Worm (Caenorhabditis elegans) whole organism, L3 larva: ENCODE data around the gene srh-291.

Experiments
- ceh-9 ChIP-seq: sonication (generic microtip); optimal IDR thresholded peaks from 2 replicates; lab custom pipeline; 2018; ENCODE audit warnings: missing biosample characterization, missing genetic modification characterization
- elt-1 ChIP-seq: fragments of 150-350 bp; optimal IDR thresholded peaks from 2 replicates; lab custom pipeline; 2014; ENCODE audit warnings: missing biosample characterization, missing genetic modification characterization
- nhr-28 ChIP-seq: fragments of 150-350 bp; optimal IDR thresholded peaks from 2 replicates; lab custom pipeline; 2014; ENCODE audit warnings: missing biosample characterization, missing genetic modification characterization
- skn-1 ChIP-seq: fragments of 150-350 bp; optimal IDR thresholded peaks from 2 replicates; lab custom pipeline; 2014; ENCODE audit warnings: missing biosample characterization, missing genetic modification characterization

DNA sequence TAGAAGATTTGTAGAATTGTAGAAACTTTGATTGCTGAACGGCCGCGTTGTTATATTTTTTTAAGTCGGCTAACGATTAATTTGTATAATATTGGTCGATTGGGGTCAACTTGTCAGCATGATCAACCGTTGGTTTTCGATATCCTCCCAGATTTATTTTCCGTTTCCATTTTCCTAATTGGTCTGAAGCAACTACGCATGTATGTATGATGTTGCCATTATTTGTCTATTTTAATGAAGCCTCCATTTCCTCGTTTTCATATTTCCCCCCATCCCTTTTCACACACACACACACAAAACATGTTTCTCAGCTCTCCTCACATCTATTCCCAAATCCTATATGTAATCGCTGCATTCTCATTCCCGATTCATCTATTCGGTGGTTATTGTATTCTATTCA is 4.9 kb upstream of the srh-291 start, which contains the start of gene srh-287:
- TF ChIP-seq elt-1 (no peak), nhr-28 (tag; lab: Kevin White, UChicago) (no peak), skn-1 (tag; lab: Kevin White, UChicago) (no peak), ceh-9 (tag; lab: Kevin White, UChicago) (no peak)
